Worm (Caenorhabditis elegans) whole organism, L4 larva: ENCODE data around the gene F09E10.7.

Experiments used
- R02D3.7 ChIP-seq: fragments of 150-350 bp; sonication (generic microtip); optimal IDR thresholded peaks from 3 replicates; lab custom pipeline; 2014; ENCODE audit warnings: missing biosample characterization, missing genetic modification characterization
- aly-2 ChIP-seq: sonication (generic microtip); optimal IDR thresholded peaks from 2 replicates; lab custom pipeline; 2018; ENCODE audit warnings: missing biosample characterization, missing genetic modification characterization
- ceh-32 ChIP-seq: sonication (generic microtip); optimal IDR thresholded peaks from 2 replicates; lab custom pipeline; 2016; ENCODE audit warnings: mild to moderate bottlenecking, missing genetic modification characterization, missing compliant biosample characterization; ENCODE audit not compliant: poor library complexity
- fkh-10 ChIP-seq: fragments of 150-350 bp; optimal IDR thresholded peaks from 2 replicates; lab custom pipeline; 2014; ENCODE audit warnings: missing biosample characterization, missing genetic modification reagents, missing genetic modification characterization
- hlh-11 ChIP-seq: fragments of 200-800 bp; sonication (Bioruptor generic); optimal IDR thresholded peaks from 2 replicates; lab custom pipeline; 2018; ENCODE audit warnings: mild to moderate bottlenecking, missing genetic modification characterization, missing compliant biosample characterization
- mdl-1 ChIP-seq, 2 experiments: fragments of 150-350 bp in 1 of 2; sonication (generic microtip) in 1 of 2; optimal IDR thresholded peaks; 2 replicates each; lab custom pipeline; 2014 to 2017; ENCODE audit warnings: missing biosample characterization in 2 of 2, missing genetic modification characterization in 2 of 2
- nhr-237 ChIP-seq: sonication (generic microtip); optimal IDR thresholded peaks from 2 replicates; lab custom pipeline; 2017; ENCODE audit warnings: missing biosample characterization, missing genetic modification characterization
- unc-62 ChIP-seq, 3 experiments: fragments of 150-350 bp in 1 of 3; sonication (generic microtip); optimal IDR thresholded peaks in 2 of 3; peaks in 1 of 3; 1 replicate in 1 of 3; 2 replicates in 2 of 3; lab custom pipeline; 2014 to 2017; ENCODE audit warnings: missing biosample characterization in 3 of 3, missing genetic modification characterization in 3 of 3, missing genetic modification reagents in 3 of 3, missing genotype in 1 of 3
- ztf-11 ChIP-seq: fragments of 150-350 bp; optimal IDR thresholded peaks from 2 replicates; lab custom pipeline; 2014; ENCODE audit warnings: missing biosample characterization, missing genetic modification characterization

DNA sequence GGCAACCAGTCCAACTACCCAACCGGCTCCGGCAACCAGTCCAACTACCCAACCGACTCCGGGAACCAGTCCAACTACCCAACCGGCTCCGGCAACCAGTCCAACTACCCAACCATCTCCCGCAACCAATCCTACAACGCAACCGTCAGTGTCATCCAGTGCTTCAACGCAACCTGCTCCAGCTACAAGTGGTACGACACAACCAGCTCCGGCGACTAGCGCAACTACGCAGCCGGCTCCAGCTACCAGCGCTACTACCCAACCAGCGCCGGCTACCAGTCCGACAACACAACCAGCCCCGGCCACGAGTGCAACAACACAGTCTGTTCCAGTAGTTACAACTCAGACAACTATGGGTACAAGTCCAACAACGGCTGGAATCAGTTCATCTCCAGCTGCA, 47.4 kb upstream of the F09E10.7 start:
- no peak for TF ChIP-seq aly-2 (tag; lab: Kevin White, UChicago)
- no peak for TF ChIP-seq ztf-11 (tag; lab: Kevin White, UChicago)
- TF ChIP-seq mdl-1 (tag; optimal IDR thresholded peaks at IDR 0.05; lab: Kevin White, UChicago), result no peak
- TF ChIP-seq unc-62 (GFP tag; optimal IDR thresholded peaks at IDR 0.05 in 1 of 2; lab: Kevin White, UChicago), result peak in 1 of 2 experiments; percentile 65
- TF ChIP-seq unc-62 (tag; optimal IDR thresholded peaks at IDR 0.05; lab: Kevin White, UChicago), result no peak
- no peak for TF ChIP-seq R02D3.7
- no peak for TF ChIP-seq nhr-237 (tag; lab: Kevin White, UChicago)
- TF ChIP-seq hlh-11 (tag; lab: Kevin White, UChicago), result no peak
- no peak for TF ChIP-seq ceh-32
- no peak for TF ChIP-seq fkh-10 (GFP tag; lab: Kevin White, UChicago)
